Worm (Caenorhabditis elegans): ENCODE data around the gene cnp-2.
A peak's percentile ranks its signal among the peaks of the same experiment; 100 is the strongest.

The cnp-2 gene

ce11 chrII:12805765-12806384 is 45.3 kb downstream of the cnp-2 start:
- TF ChIP-seq C34F6.9 (tag; optimal IDR thresholded peaks at IDR 0.05) (peak; percentile 58), dmd-4 (tag; optimal IDR thresholded peaks at IDR 0.05) (no peak), mbf-1 (tag; optimal IDR thresholded peaks at IDR 0.05) (no peak), R02D3.7 (tag; optimal IDR thresholded peaks at IDR 0.05) (no peak), nhr-23 (tag; optimal IDR thresholded peaks at IDR 0.05) (no peak), nhr-11 (tag; optimal IDR thresholded peaks at IDR 0.05) (no peak), lin-13 (GFP tag; optimal IDR thresholded peaks at IDR 0.05) (peak; percentile 31), nhr-21 (tag; optimal IDR thresholded peaks at IDR 0.05) (no peak), sem-4 (tag; optimal IDR thresholded peaks at IDR 0.05) (no peak), mab-5 (tag; optimal IDR thresholded peaks at IDR 0.05) (no peak), nhr-12 (tag; optimal IDR thresholded peaks at IDR 0.05) (no peak), ZK546.5 (tag; optimal IDR thresholded peaks at IDR 0.05) (no peak), nhr-6 (tag; optimal IDR thresholded peaks at IDR 0.05) (no peak), elt-3 (tag; optimal IDR thresholded peaks at IDR 0.05) (no peak), snpc-4 (tag; optimal IDR thresholded peaks at IDR 0.05) (no peak), elt-1 (tag; optimal IDR thresholded peaks at IDR 0.05) (no peak), unc-39 (tag; optimal IDR thresholded peaks at IDR 0.05) (no peak), alr-1 (tag; optimal IDR thresholded peaks at IDR 0.05) (no peak), unc-55 (GFP tag; optimal IDR thresholded peaks at IDR 0.05) (peak; percentile 76), zag-1 (tag; optimal IDR thresholded peaks at IDR 0.05) (peak; percentile 2), peb-1 (tag; optimal IDR thresholded peaks at IDR 0.05) (no peak), lin-11 (tag; optimal IDR thresholded peaks at IDR 0.05) (peak; percentile 45), ceh-16 (tag; optimal IDR thresholded peaks at IDR 0.05) (no peak), egl-27 (tag; optimal IDR thresholded peaks at IDR 0.05) (peak; percentile 9), nhr-10 (tag; optimal IDR thresholded peaks at IDR 0.05) (no peak), gmeb-1 (tag; optimal IDR thresholded peaks at IDR 0.05) (no peak), ama-1 (optimal IDR thresholded peaks at IDR 0.05) (no peak), nhr-129 (tag; optimal IDR thresholded peaks at IDR 0.05) (peak; percentile 54), crh-2 (tag; optimal IDR thresholded peaks at IDR 0.05) (peak; percentile 13), nhr-77 (tag; optimal IDR thresholded peaks at IDR 0.05) (no peak), unc-62 (GFP tag; optimal IDR thresholded peaks at IDR 0.05) (no peak), lsy-2 (tag; optimal IDR thresholded peaks at IDR 0.05) (peak; percentile 23 to 60), fos-1 (tag; optimal IDR thresholded peaks at IDR 0.05) (peak; percentile 11), ceh-82 (tag; optimal IDR thresholded peaks at IDR 0.05) (no peak), F13H6.1 (tag; optimal IDR thresholded peaks at IDR 0.05) (peak; percentile 35)

- TF ChIP-seq elt-3 (tag; optimal IDR thresholded peaks at IDR 0.05) (no peak), fos-1 (tag; optimal IDR thresholded peaks at IDR 0.05) (peak; percentile 36)
Observed at ce11 chrII:12806602-12807182, 46.1 kb downstream of the cnp-2 start, which contains the start of gene spds-1. spds-1 (plus strand) TSS chrII:12806899.

DNA sequence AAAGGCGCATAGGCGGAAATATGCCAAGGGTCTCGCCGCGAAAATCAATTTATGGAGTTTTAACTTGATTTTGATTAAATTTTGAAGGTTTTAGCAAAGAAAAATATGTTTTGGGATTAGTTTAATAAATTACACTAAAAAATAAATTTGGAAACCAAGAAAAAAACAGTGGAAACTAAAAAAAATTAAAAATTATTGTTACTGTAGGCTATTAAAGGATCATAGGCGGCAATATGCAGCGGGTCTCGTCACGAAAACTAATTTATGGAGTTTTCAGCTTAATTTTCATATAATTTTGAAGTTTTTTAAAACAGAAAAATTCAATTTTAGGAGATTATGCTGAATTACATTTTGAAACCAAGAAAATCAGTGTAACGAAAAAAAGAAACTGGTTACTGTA is 48.1 kb downstream of the cnp-2 start:
- TF ChIP-seq nhr-25 (tag; optimal IDR thresholded peaks at IDR 0.05), result no peak
- no peak for TF ChIP-seq ama-1 (optimal IDR thresholded peaks at IDR 0.05)
- TF ChIP-seq sem-4 (tag; optimal IDR thresholded peaks at IDR 0.05), result no peak
- TF ChIP-seq C34F6.9 (tag; optimal IDR thresholded peaks at IDR 0.05), result no peak
- TF ChIP-seq nhr-237 (tag; optimal IDR thresholded peaks at IDR 0.05), result no peak
- TF ChIP-seq nhr-12 (tag; optimal IDR thresholded peaks at IDR 0.05), result no peak
- TF ChIP-seq lin-39 (tag; optimal IDR thresholded peaks at IDR 0.05), result no peak
- no peak for TF ChIP-seq skn-1 (tag; optimal IDR thresholded peaks at IDR 0.05)
- TF ChIP-seq nhr-21 (tag; optimal IDR thresholded peaks at IDR 0.05), result no peak
- TF ChIP-seq unc-39 (tag; optimal IDR thresholded peaks at IDR 0.05), result no peak
- no peak for TF ChIP-seq R02D3.7 (tag; optimal IDR thresholded peaks at IDR 0.05)
- TF ChIP-seq ceh-82 (tag; optimal IDR thresholded peaks at IDR 0.05), result no peak
- TF ChIP-seq nhr-6 (tag; optimal IDR thresholded peaks at IDR 0.05), result no peak
- no peak for TF ChIP-seq sma-3 (GFP tag; optimal IDR thresholded peaks at IDR 0.05)
- no peak for TF ChIP-seq mab-5 (tag; optimal IDR thresholded peaks at IDR 0.05)
- no peak for TF ChIP-seq ZK546.5 (tag; optimal IDR thresholded peaks at IDR 0.05)

Data from whole organism, L2 larva.